Fruit fly (Drosophila melanogaster) ovary, adult (tissue): Measurements from ENCODE around the gene Nle.

Experiments
- CG17801 ChIP-seq: fragments of 200-800 bp; optimal IDR thresholded peaks from 2 replicates; lab custom pipeline; 2019; ENCODE audit warnings: missing biosample characterization, mild to moderate bottlenecking, missing genetic modification characterization, moderate library complexity; ENCODE audit not compliant: partially characterized antibody

Nle gene

dm6 chr2L:563769-564550 is 4.0 kb downstream of the Nle start, which contains the start of the genes uncNacbeta and CG2794:
TSS of gene uncNacbeta (minus strand) at chr2L:563819.
TSS of gene CG2794 (plus strand) at chr2L:564163.
- no peak for TF ChIP-seq CG17801 (GFP tag; lab: Kevin White, UChicago)

- no peak for TF ChIP-seq CG17801 (GFP tag; lab: Kevin White, UChicago)
Observed at dm6 chr2L:563314-563713, 4.6 kb downstream of the Nle start.

- no peak for TF ChIP-seq CG17801 (GFP tag; lab: Kevin White, UChicago)
Observed at dm6 chr2L:559770-560567, 8.0 kb downstream of the Nle start, which contains the start of gene rempA. TSS of gene rempA (minus strand) at chr2L:560310.

- TF ChIP-seq CG17801 (GFP tag; lab: Kevin White, UChicago), result no peak
Observed at dm6 chr2L:559311-559710, 8.6 kb downstream of the Nle start, which contains the start of gene Tspo. TSS of gene Tspo (plus strand) at chr2L:559612.

- TF ChIP-seq CG17801 (GFP tag; lab: Kevin White, UChicago), result peak; percentile 30
Observed at dm6 chr2L:552432-552929, 15.4 kb downstream of the Nle start, which contains the start of gene Ets21C. TSS of gene Ets21C (minus strand) at chr2L:552923.

dm6 chr2L:549637-550036 is 18.3 kb downstream of the Nle start:
- TF ChIP-seq CG17801 (GFP tag; lab: Kevin White, UChicago), result no peak

dm6 chr2L:547978-548377 is 19.9 kb downstream of the Nle start:
- no peak for TF ChIP-seq CG17801 (GFP tag; lab: Kevin White, UChicago)

dm6 chr2L:544444-545179 is 23.3 kb downstream of the Nle start, which contains the start of the genes Spp and nAChRbeta3:
TSS of gene Spp (minus strand) at chr2L:544653.
TSS of gene nAChRbeta3 (plus strand) at chr2L:545129.
- no peak for TF ChIP-seq CG17801 (GFP tag; lab: Kevin White, UChicago)

- TF ChIP-seq CG17801 (GFP tag; lab: Kevin White, UChicago), result no peak
Observed at dm6 chr2L:543799-544198, 24.1 kb downstream of the Nle start.

- TF ChIP-seq CG17801 (GFP tag; lab: Kevin White, UChicago), result no peak
Observed at dm6 chr2L:542338-542967, 25.5 kb downstream of the Nle start, which contains the start of gene lwr. TSS of gene lwr (minus strand) at chr2L:542580.

dm6 chr2L:540572-541210 is 27.2 kb downstream of the Nle start:
- TF ChIP-seq CG17801 (GFP tag; lab: Kevin White, UChicago), result peak; percentile 29

- no peak for TF ChIP-seq CG17801 (GFP tag; lab: Kevin White, UChicago)
Observed at dm6 chr2L:533734-534133, 34.2 kb downstream of the Nle start.

dm6 chr2L:530245-530644 is 37.7 kb downstream of the Nle start:
- no peak for TF ChIP-seq CG17801 (GFP tag; lab: Kevin White, UChicago)
